Fruit fly (Drosophila melanogaster): ENCODE results near the gene RhoGAP92B.

The RhoGAP92B gene

DNA sequence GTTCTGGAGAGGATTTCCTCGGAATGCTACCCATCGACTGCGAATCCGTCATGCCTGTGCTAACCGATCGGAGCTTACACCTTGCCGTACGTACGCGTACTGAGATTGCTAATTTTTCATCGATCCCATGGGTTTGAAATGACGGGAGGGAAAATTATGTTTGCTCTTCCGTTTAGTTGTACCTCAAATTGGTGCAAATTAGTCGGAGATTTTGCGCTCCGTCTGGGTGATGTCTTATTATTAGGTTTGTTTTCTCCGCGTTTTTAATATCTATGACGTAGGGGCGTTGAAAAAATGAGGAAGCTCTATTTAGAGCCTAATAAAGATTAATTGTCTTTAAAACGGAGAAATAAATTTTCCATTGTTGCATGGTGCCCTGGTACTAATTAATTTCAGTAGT is 23.6 kb downstream of the RhoGAP92B start, which contains the start of gene CG4459:
Gene CG4459, minus strand, starts transcription at position 101 of the 400 bp plus-strand sequence.
- TF ChIP-seq Bteb2 (GFP tag; optimal IDR thresholded peaks at IDR 0.05) (no peak), stwl (tag; optimal IDR thresholded peaks at IDR 0.05) (no peak), CG9727 (GFP tag; optimal IDR thresholded peaks at IDR 0.05) (no peak), CG18764 (GFP tag; optimal IDR thresholded peaks at IDR 0.05) (no peak), CG15601 (tag; optimal IDR thresholded peaks at IDR 0.05) (no peak), CG7372 (GFP tag; IDR thresholded peaks at IDR 0.05) (no peak), PHDP (tag; optimal IDR thresholded peaks at IDR 0.05) (no peak), prd (optimal IDR thresholded peaks at IDR 0.05) (no peak), prd (GFP tag; IDR thresholded peaks at IDR 0.05) (no peak), CG10209 (GFP tag; optimal IDR thresholded peaks at IDR 0.05) (no peak), CG18619 (GFP tag; optimal IDR thresholded peaks at IDR 0.05) (no peak), CG9817 (tag; optimal IDR thresholded peaks at IDR 0.05) (no peak), CG4820 (GFP tag; optimal IDR thresholded peaks at IDR 0.05) (no peak), otp (GFP tag; IDR thresholded peaks at IDR 0.05) (no peak), Elba2 (GFP tag; optimal IDR thresholded peaks at IDR 0.05) (no peak), CG13424 (tag; optimal IDR thresholded peaks at IDR 0.05) (no peak), trem (tag; optimal IDR thresholded peaks at IDR 0.05) (no peak), CHES-1-like (GFP tag; optimal IDR thresholded peaks at IDR 0.05) (no peak), CG8089 (GFP tag; optimal IDR thresholded peaks at IDR 0.05) (no peak), maf-S (GFP tag; optimal IDR thresholded peaks at IDR 0.05) (no peak), CG8281 (tag; optimal IDR thresholded peaks at IDR 0.05) (no peak)

DNA sequence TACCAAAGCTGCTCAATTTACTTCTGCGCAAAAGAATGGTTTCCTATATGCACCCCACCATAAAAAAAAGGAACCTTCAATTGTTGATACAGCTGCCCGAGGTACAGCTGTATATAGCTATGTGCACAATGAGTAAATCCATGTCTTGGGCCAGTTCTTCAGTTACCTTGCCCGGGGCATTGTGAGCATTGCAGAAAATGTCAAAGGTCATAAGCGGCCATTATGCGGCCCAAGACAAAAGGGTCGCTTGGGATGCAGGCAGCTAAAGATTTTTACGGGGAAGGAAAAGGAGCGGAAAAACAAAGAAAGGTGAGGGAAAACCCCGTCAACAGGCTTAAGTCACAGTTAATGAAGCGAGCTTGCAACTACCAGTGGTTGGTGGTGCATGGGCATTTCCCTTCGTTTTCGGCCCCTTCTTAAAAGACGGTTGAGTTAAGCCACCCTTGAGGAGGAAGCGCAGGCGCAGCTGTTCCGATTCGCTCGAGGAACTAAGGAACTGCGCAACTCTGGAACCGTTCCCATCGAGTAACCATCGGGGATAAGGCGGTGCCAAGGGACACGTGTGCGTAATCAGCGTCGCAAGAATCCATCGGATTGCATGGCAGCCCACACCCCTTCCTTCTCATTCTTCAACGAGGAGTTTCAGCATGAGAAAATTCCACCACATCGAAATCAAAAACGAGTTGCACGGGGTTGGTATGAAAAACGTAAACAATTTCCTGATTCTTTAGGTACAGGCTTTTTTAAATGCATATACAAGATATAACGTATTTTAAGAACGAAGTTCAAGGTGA is 26.1 kb downstream of the RhoGAP92B start:
- TF ChIP-seq Kr (GFP tag; optimal IDR thresholded peaks at IDR 0.05) (peak; percentile 50), hth (optimal IDR thresholded peaks at IDR 0.05) (no peak), D (optimal IDR thresholded peaks at IDR 0.05) (peak; percentile 78), D (GFP tag; optimal IDR thresholded peaks at IDR 0.05) (peak; percentile 8), cad (GFP tag; optimal IDR thresholded peaks at IDR 0.05) (peak; percentile 59), CG7357 (GFP tag; IDR thresholded peaks at IDR 0.05) (no peak), tgo (GFP tag; IDR thresholded peaks at IDR 0.05) (no peak), CG10267 (tag; optimal IDR thresholded peaks at IDR 0.05) (no peak), CG43689 (GFP tag; IDR thresholded peaks at IDR 0.05) (no peak), nerfin-1 (tag; optimal IDR thresholded peaks at IDR 0.05) (peak; percentile 92), Bdp1 (GFP tag; optimal IDR thresholded peaks at IDR 0.05) (no peak), Sox102F (GFP tag; optimal IDR thresholded peaks at IDR 0.05) (no peak), Dp (GFP tag; optimal IDR thresholded peaks at IDR 0.05) (no peak), tll (GFP tag; optimal IDR thresholded peaks at IDR 0.05) (peak in 1 of 2 experiments; percentile 95), B-H2 (GFP tag; optimal IDR thresholded peaks at IDR 0.05) (no peak), kni (GFP tag; optimal IDR thresholded peaks at IDR 0.05) (peak; percentile 44), jumu (GFP tag; optimal IDR thresholded peaks at IDR 0.05) (no peak), lov (optimal IDR thresholded peaks at IDR 0.05) (no peak), lov (GFP tag; IDR thresholded peaks at IDR 0.05) (no peak), CG17829 (tag; optimal IDR thresholded peaks at IDR 0.05) (no peak), crp (GFP tag; optimal IDR thresholded peaks at IDR 0.05) (no peak), CG8478 (optimal IDR thresholded peaks at IDR 0.05) (no peak), zen (tag; optimal IDR thresholded peaks at IDR 0.05) (peak; percentile 86), CG32767 (GFP tag; IDR thresholded peaks at IDR 0.05) (no peak), CG9876 (GFP tag; optimal IDR thresholded peaks at IDR 0.05) (no peak), CG11093 (GFP tag; IDR thresholded peaks at IDR 0.05) (0 out of 3 replicates have a peak, but pooled peaks have one; percentile 29), Sin3A (optimal IDR thresholded peaks at IDR 0.05) (no peak), twi (tag; optimal IDR thresholded peaks at IDR 0.05) (peak; percentile 40), CG3407 (GFP tag; optimal IDR thresholded peaks at IDR 0.05) (no peak), Camta (GFP tag; optimal IDR thresholded peaks at IDR 0.05) (no peak), Hr3 (GFP tag; optimal IDR thresholded peaks at IDR 0.05) (no peak)

All from whole organism, embryonic.